In genomic region chrX:17581606-17582281, dm6 we compare ENCODE assay signal across 6 fruit fly cellular contexts.
TF ChIP-seq lines count a peak whose summit lies in the region.

No protein-coding gene starts in this region.

- no peak for TF ChIP-seq CTCF in whole organism, embryonic (GFP tag; optimal IDR thresholded peaks at IDR 0.05; lab: Kevin White, UChicago)

TF ChIP-seq in whole organism, 6 proteins besides CTCF, POLR2A, EP300 and RAD21:
- TF ChIP-seq pan (optimal IDR thresholded peaks at IDR 0.05; lab: Kevin White, UChicago): peak; percentile 64
- TF ChIP-seq EcR (GFP tag; optimal IDR thresholded peaks at IDR 0.05; lab: Kevin White, UChicago): no peak
TF ChIP-seq in whole organism: peak in this region for 1.

TF ChIP-seq in whole organism, adult, 20 proteins besides CTCF, POLR2A, EP300 and RAD21:
- TF ChIP-seq bab1 (GFP tag; optimal IDR thresholded peaks at IDR 0.05; lab: Kevin White, UChicago) (no peak), CG7101 (tag; optimal IDR thresholded peaks at IDR 0.05; lab: Kevin White, UChicago) (no peak), kay (GFP tag; lab: Kevin White, UChicago; ENCODE audit: borderline replicate concordance) (peak; percentile 78), Crg-1 (GFP tag; optimal IDR thresholded peaks at IDR 0.05; lab: Kevin White, UChicago) (peak; percentile 3), pad (GFP tag; optimal IDR thresholded peaks at IDR 0.05; lab: Kevin White, UChicago) (no peak), CG11617 (GFP tag; optimal IDR thresholded peaks at IDR 0.05; lab: Kevin White, UChicago) (no peak)
TF ChIP-seq in whole organism, adult: peak in this region for 2.

TF ChIP-seq in whole organism, embryonic, 481 proteins besides CTCF, POLR2A, EP300 and RAD21 (continues in another document):
- peak; percentile 38 for TF ChIP-seq phol (tag; optimal IDR thresholded peaks at IDR 0.05; lab: Kevin White, UChicago)
- TF ChIP-seq nmo (GFP tag; optimal IDR thresholded peaks at IDR 0.05; lab: Kevin White, UChicago): peak; percentile 51
- peak; percentile 46 for TF ChIP-seq tio (GFP tag; optimal IDR thresholded peaks at IDR 0.05; lab: Kevin White, UChicago)
- no peak for TF ChIP-seq CG12155 (GFP tag; optimal IDR thresholded peaks at IDR 0.05; lab: Kevin White, UChicago)
- no peak for TF ChIP-seq CG4282 (GFP tag; optimal IDR thresholded peaks at IDR 0.05; lab: Kevin White, UChicago)
- no peak for TF ChIP-seq CG11085 (GFP tag; IDR thresholded peaks at IDR 0.05; lab: Robert Waterston, UW)
- TF ChIP-seq Hr51 (GFP tag; optimal IDR thresholded peaks at IDR 0.05; lab: Kevin White, UChicago): no peak
- TF ChIP-seq CG13624 (GFP tag; optimal IDR thresholded peaks at IDR 0.05; lab: Kevin White, UChicago): no peak
- peak; percentile 50 for TF ChIP-seq Ssrp (tag; optimal IDR thresholded peaks at IDR 0.05; lab: Kevin White, UChicago)
- peak; percentile 52; the same call in 2 of the 3 replicates for TF ChIP-seq row (GFP tag; IDR thresholded peaks at IDR 0.05; lab: Robert Waterston, UW)
- peak; percentile 26 for TF ChIP-seq Abd-B (GFP tag; optimal IDR thresholded peaks at IDR 0.05; lab: Kevin White, UChicago)
- TF ChIP-seq CG8388 (GFP tag; optimal IDR thresholded peaks at IDR 0.05; lab: Kevin White, UChicago): peak; percentile 24
- TF ChIP-seq fd96Cb (tag; optimal IDR thresholded peaks at IDR 0.05; lab: Kevin White, UChicago): peak; percentile 32
- peak; percentile 30 for TF ChIP-seq CG6813 (GFP tag; optimal IDR thresholded peaks at IDR 0.05; lab: Kevin White, UChicago)
- no peak for TF ChIP-seq cato (GFP tag; optimal IDR thresholded peaks at IDR 0.05; lab: Kevin White, UChicago; ENCODE audit: borderline replicate concordance)
- peak; percentile 43 for TF ChIP-seq Nf-YB (GFP tag; optimal IDR thresholded peaks at IDR 0.05; lab: Kevin White, UChicago)
- TF ChIP-seq CG13424 (tag; optimal IDR thresholded peaks at IDR 0.05; lab: Kevin White, UChicago): peak; percentile 11
- TF ChIP-seq bsh (GFP tag; optimal IDR thresholded peaks at IDR 0.05; lab: Kevin White, UChicago): peak in 1 of 2 experiments; percentile 51
- TF ChIP-seq CG10979 (tag; optimal IDR thresholded peaks at IDR 0.05; lab: Kevin White, UChicago): peak; percentile 65
- peak; percentile 33 for TF ChIP-seq D19A (tag; optimal IDR thresholded peaks at IDR 0.05; lab: Kevin White, UChicago)

TF ChIP-seq in whole organism, prepupa, 60 proteins besides CTCF, POLR2A, EP300 and RAD21 (continues in another document):
- no peak for TF ChIP-seq eg (GFP tag; IDR thresholded peaks at IDR 0.05; lab: Robert Waterston, UW)
- TF ChIP-seq Sox15 (GFP tag; optimal IDR thresholded peaks at IDR 0.05; lab: Kevin White, UChicago): peak; percentile 18
- TF ChIP-seq Eip75B (GFP tag; optimal IDR thresholded peaks at IDR 0.05; lab: Kevin White, UChicago): peak; percentile 17
- peak; percentile 57 for TF ChIP-seq fkh (GFP tag; optimal IDR thresholded peaks at IDR 0.05; lab: Kevin White, UChicago)
- no peak for TF ChIP-seq CG6854 (GFP tag; optimal IDR thresholded peaks at IDR 0.05; lab: Kevin White, UChicago)
- TF ChIP-seq CG9139 (GFP tag; optimal IDR thresholded peaks at IDR 0.05; lab: Kevin White, UChicago): no peak
- TF ChIP-seq Ets21C (GFP tag; optimal IDR thresholded peaks at IDR 0.05; lab: Kevin White, UChicago): no peak
- 0 out of 3 replicates have a peak, but pooled peaks have one; percentile 30 for TF ChIP-seq CG8119 (GFP tag; IDR thresholded peaks at IDR 0.05; lab: Robert Waterston, UW)
- TF ChIP-seq Sox14 (GFP tag; optimal IDR thresholded peaks at IDR 0.05; lab: Kevin White, UChicago): peak; percentile 30
- peak; percentile 61 for TF ChIP-seq CG32006 (GFP tag; optimal IDR thresholded peaks at IDR 0.05; lab: Kevin White, UChicago)
- TF ChIP-seq acj6 (GFP tag; optimal IDR thresholded peaks at IDR 0.05; lab: Kevin White, UChicago): peak; percentile 56
- TF ChIP-seq dsx (GFP tag; optimal IDR thresholded peaks at IDR 0.05; lab: Kevin White, UChicago; ENCODE audit: poor library complexity, severe bottlenecking): peak; percentile 66
- peak; percentile 57 for TF ChIP-seq OdsH (GFP tag; optimal IDR thresholded peaks at IDR 0.05; lab: Kevin White, UChicago)
- peak; percentile 2 for TF ChIP-seq CG4318 (GFP tag; optimal IDR thresholded peaks at IDR 0.05; lab: Kevin White, UChicago)
- peak; percentile 38 for TF ChIP-seq vri (GFP tag; optimal IDR thresholded peaks at IDR 0.05; lab: Kevin White, UChicago)
- TF ChIP-seq Eip93F (GFP tag; optimal IDR thresholded peaks at IDR 0.05; lab: Kevin White, UChicago): no peak
- TF ChIP-seq CG10631 (GFP tag; optimal IDR thresholded peaks at IDR 0.05; lab: Kevin White, UChicago): peak; percentile 58
- TF ChIP-seq dac (GFP tag; optimal IDR thresholded peaks at IDR 0.05; lab: Kevin White, UChicago): no peak
- no peak for TF ChIP-seq CG7368 (GFP tag; optimal IDR thresholded peaks at IDR 0.05; lab: Kevin White, UChicago)
- TF ChIP-seq Blimp-1 (GFP tag; optimal IDR thresholded peaks at IDR 0.05; lab: Kevin White, UChicago): no peak
- TF ChIP-seq CG11762 (GFP tag; optimal IDR thresholded peaks at IDR 0.05; lab: Kevin White, UChicago; ENCODE audit: insufficient read depth): peak; percentile 56

TF ChIP-seq in whole organism, pupa, 21 proteins besides CTCF, POLR2A, EP300 and RAD21:
- TF ChIP-seq Ets98B (GFP tag; IDR thresholded peaks at IDR 0.05; lab: Robert Waterston, UW) (no peak), Snoo (tag; optimal IDR thresholded peaks at IDR 0.05; lab: Kevin White, UChicago) (peak; percentile 29), EcR (GFP tag; optimal IDR thresholded peaks at IDR 0.05; lab: Kevin White, UChicago) (peak; percentile 59), CG15710 (tag; optimal IDR thresholded peaks at IDR 0.05; lab: Kevin White, UChicago) (peak; percentile 57), CG12605 (GFP tag; IDR thresholded peaks at IDR 0.05; lab: Robert Waterston, UW) (no peak), D1 (tag; optimal IDR thresholded peaks at IDR 0.05; lab: Kevin White, UChicago) (peak; percentile 3), CG34367 (tag; optimal IDR thresholded peaks at IDR 0.05; lab: Kevin White, UChicago) (peak; percentile 11), CG13204 (GFP tag; optimal IDR thresholded peaks at IDR 0.05; lab: Kevin White, UChicago) (no peak), CG14655 (GFP tag; optimal IDR thresholded peaks at IDR 0.05; lab: Kevin White, UChicago) (peak; percentile 73), rn (GFP tag; IDR thresholded peaks at IDR 0.05; lab: Robert Waterston, UW) (no peak), CG4496 (GFP tag; IDR thresholded peaks at IDR 0.05; lab: Robert Waterston, UW) (no peak), CG9948 (tag; optimal IDR thresholded peaks at IDR 0.05; lab: Kevin White, UChicago) (peak; percentile 66), fd96Ca (GFP tag; IDR thresholded peaks at IDR 0.05; lab: Robert Waterston, UW) (no peak), CG8301 (tag; optimal IDR thresholded peaks at IDR 0.05; lab: Kevin White, UChicago) (peak; percentile 42), CG32121 (GFP tag; IDR thresholded peaks at IDR 0.05; lab: Robert Waterston, UW) (no peak), Pif1B (GFP tag; optimal IDR thresholded peaks at IDR 0.05; lab: Kevin White, UChicago) (peak; percentile 42), CG8159 (tag; optimal IDR thresholded peaks at IDR 0.05; lab: Kevin White, UChicago) (peak; percentile 69), Pif1A (GFP tag; optimal IDR thresholded peaks at IDR 0.05; lab: Kevin White, UChicago) (peak; percentile 27), CG10348 (GFP tag; IDR thresholded peaks at IDR 0.05; lab: Robert Waterston, UW) (no peak), CG17806 (tag; optimal IDR thresholded peaks at IDR 0.05; lab: Kevin White, UChicago) (peak; percentile 45)

TF ChIP-seq in whole organism, wandering third instar larva, 38 proteins besides CTCF, POLR2A, EP300 and RAD21:
- TF ChIP-seq foxo (GFP tag; optimal IDR thresholded peaks at IDR 0.05; lab: Kevin White, UChicago) (peak in 1 of 2 experiments; percentile 16), Sp1 (GFP tag; optimal IDR thresholded peaks at IDR 0.05; lab: Kevin White, UChicago) (no peak), OdsH (GFP tag; optimal IDR thresholded peaks at IDR 0.05; lab: Kevin White, UChicago) (peak; percentile 14), rgr (GFP tag; optimal IDR thresholded peaks at IDR 0.05; lab: Kevin White, UChicago) (peak; percentile 38), psq (GFP tag; optimal IDR thresholded peaks at IDR 0.05; lab: Kevin White, UChicago) (peak; percentile 46)
